Fruit fly (Drosophila melanogaster): ENCODE results near the gene CG31626.
A peak's percentile ranks its signal among the peaks of the same experiment; 100 is the strongest.

The CG31626 gene

DNA sequence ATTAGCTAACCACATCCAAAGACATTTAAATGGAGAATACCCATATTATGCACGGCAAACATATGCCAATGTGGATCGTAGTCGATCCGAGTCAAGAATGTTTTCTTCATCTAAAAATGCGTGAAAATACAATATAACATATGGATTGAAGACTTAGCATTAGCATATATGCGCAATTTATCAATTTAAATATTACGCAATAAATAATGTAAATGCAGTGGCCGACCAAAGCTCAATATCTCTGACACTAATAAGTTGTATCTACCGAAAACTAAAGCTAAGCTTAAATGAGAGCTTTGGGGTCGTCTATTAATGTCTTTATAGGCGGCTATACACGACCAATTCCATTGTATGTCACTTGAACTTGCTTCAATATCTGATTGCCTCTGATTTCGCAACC, 1.1 kb downstream of the CG31626 start (continued):
- TF ChIP-seq CG13894 (tag; optimal IDR thresholded peaks at IDR 0.05) (peak; percentile 24), nerfin-1 (tag; optimal IDR thresholded peaks at IDR 0.05) (no peak), CG13624 (GFP tag; optimal IDR thresholded peaks at IDR 0.05) (peak; percentile 7), bcd (GFP tag; optimal IDR thresholded peaks at IDR 0.05) (no peak), ash1 (GFP tag; optimal IDR thresholded peaks at IDR 0.05) (no peak), Vsx1 (GFP tag; optimal IDR thresholded peaks at IDR 0.05) (peak; percentile 12), CG10462 (GFP tag; optimal IDR thresholded peaks at IDR 0.05) (no peak), ssp (GFP tag; IDR thresholded peaks at IDR 0.05) (no peak), vvl (GFP tag; IDR thresholded peaks at IDR 0.05) (peak; percentile 81), pzg (GFP tag; optimal IDR thresholded peaks at IDR 0.05) (no peak), CG2116 (GFP tag; optimal IDR thresholded peaks at IDR 0.05) (no peak), CG15269 (tag; optimal IDR thresholded peaks at IDR 0.05) (peak; percentile 41), CG17912 (GFP tag; optimal IDR thresholded peaks at IDR 0.05) (no peak), knrl (GFP tag; IDR thresholded peaks at IDR 0.05; ENCODE audit: partially characterized antibody) (no peak), maf-S (GFP tag; optimal IDR thresholded peaks at IDR 0.05) (no peak)

- 0 out of 2 replicates have a peak, but pooled peaks have one; percentile 10 for TF ChIP-seq NFAT (GFP tag; IDR thresholded peaks at IDR 0.05)
- TF ChIP-seq Ets65A (GFP tag), result peak; percentile 5
- peak; percentile 75; the same call in 1 of the 4 replicates for TF ChIP-seq chinmo (GFP tag; IDR thresholded peaks at IDR 0.05; ENCODE audit: partially characterized antibody)
- no peak for TF ChIP-seq NK7.1 (GFP tag; optimal IDR thresholded peaks at IDR 0.05)
- TF ChIP-seq Asciz (GFP tag; optimal IDR thresholded peaks at IDR 0.05), result no peak
- peak in 1 of 2 experiments; percentile 98 for TF ChIP-seq Hr78 (GFP tag; optimal IDR thresholded peaks at IDR 0.05)
- no peak for TF ChIP-seq bcd (GFP tag; optimal IDR thresholded peaks at IDR 0.05)
- TF ChIP-seq CG17361 (GFP tag; IDR thresholded peaks at IDR 0.05), result no peak
- peak; percentile 3 for TF ChIP-seq Med (GFP tag)
- TF ChIP-seq pros (GFP tag; optimal IDR thresholded peaks at IDR 0.05), result peak; percentile 8
- peak; percentile 21 for TF ChIP-seq CG12769 (tag; optimal IDR thresholded peaks at IDR 0.05)
- 0 out of 2 replicates have a peak, but pooled peaks have one; percentile 8 for TF ChIP-seq CG4360 (GFP tag; IDR thresholded peaks at IDR 0.05)
- peak; percentile 51 for TF ChIP-seq Nf-YC (tag; optimal IDR thresholded peaks at IDR 0.05)
- TF ChIP-seq Dll (GFP tag; IDR thresholded peaks at IDR 0.05; ENCODE audit: partially characterized antibody), result 0 out of 4 replicates have a peak, but pooled peaks have one; percentile 12
- TF ChIP-seq CG3847 (GFP tag; IDR thresholded peaks at IDR 0.05), result 0 out of 2 replicates have a peak, but pooled peaks have one; percentile 14
- peak; percentile 49 for TF ChIP-seq sens (GFP tag)
- peak in 1 of 2 experiments; percentile 35 for TF ChIP-seq Eip74EF (GFP tag; optimal IDR thresholded peaks at IDR 0.05)
- peak; percentile 42 for TF ChIP-seq ftz-f1 (GFP tag; optimal IDR thresholded peaks at IDR 0.05)
Measured at dm6 chr2L:21234388-21234984, 2.0 kb downstream of the CG31626 start.

DNA sequence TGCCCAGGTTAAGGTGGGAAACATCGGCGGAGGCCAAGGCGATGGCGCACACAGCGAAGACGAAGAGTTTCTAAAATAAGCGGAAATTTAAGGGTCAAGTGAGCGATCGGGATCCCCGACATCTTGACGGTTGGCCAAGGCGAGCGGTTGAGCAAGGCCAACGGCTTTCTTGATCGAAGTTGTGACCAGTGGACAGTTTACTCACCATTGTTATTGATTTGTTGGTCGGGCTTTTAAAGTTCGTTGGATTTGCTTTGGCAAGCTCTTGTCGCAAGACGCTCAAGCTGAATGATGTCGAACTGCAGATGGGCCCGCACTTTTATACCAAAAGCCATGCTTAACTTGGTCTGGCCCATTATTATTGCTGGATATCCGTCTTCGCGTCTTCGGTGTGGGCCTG, 3.1 kb downstream of the CG31626 start:
- no peak for TF ChIP-seq CG1602 (GFP tag; optimal IDR thresholded peaks at IDR 0.05)
- peak; percentile 22; the same call in 1 of the 2 replicates for TF ChIP-seq bowl (GFP tag; IDR thresholded peaks at IDR 0.05)
- TF ChIP-seq onecut (GFP tag; IDR thresholded peaks at IDR 0.05), result peak; percentile 27; the same call in 1 of the 2 replicates
- no peak for TF ChIP-seq CG13775 (GFP tag; optimal IDR thresholded peaks at IDR 0.05)
- no peak for TF ChIP-seq dpn (GFP tag; optimal IDR thresholded peaks at IDR 0.05)
- TF ChIP-seq chm (GFP tag; IDR thresholded peaks at IDR 0.05), result 0 out of 2 replicates have a peak, but pooled peaks have one; percentile 32
- peak; percentile 52 for TF ChIP-seq Med (GFP tag)
- peak; percentile 16 for TF ChIP-seq ftz-f1 (GFP tag; optimal IDR thresholded peaks at IDR 0.05)
- TF ChIP-seq CHES-1-like (GFP tag; optimal IDR thresholded peaks at IDR 0.05), result no peak
- TF ChIP-seq CG2889 (GFP tag; IDR thresholded peaks at IDR 0.05), result 0 out of 3 replicates have a peak, but pooled peaks have one; percentile 5
- peak; percentile 96 for TF ChIP-seq pros (GFP tag; optimal IDR thresholded peaks at IDR 0.05)
- TF ChIP-seq Poxn (GFP tag; IDR thresholded peaks at IDR 0.05), result no peak
- 0 out of 3 replicates have a peak, but pooled peaks have one; percentile 56 for TF ChIP-seq CG2199 (GFP tag; IDR thresholded peaks at IDR 0.05)
- TF ChIP-seq ato (GFP tag; IDR thresholded peaks at IDR 0.05; ENCODE audit: partially characterized antibody), result no peak

Measured in whole organism, embryonic.